Fruit fly (Drosophila melanogaster) whole organism, embryonic: ENCODE measurements around the gene CG4596.
A peak's percentile ranks its signal among the peaks of the same experiment; 100 is the strongest.

ENCODE experiments used
- CG10431 ChIP-seq: fragments of 200-800 bp; sonication (Bioruptor generic); optimal IDR thresholded peaks from 3 replicates; lab custom pipeline; 2018; ENCODE audit warnings: missing biosample characterization, mild to moderate bottlenecking, missing genetic modification characterization
- CG10959 ChIP-seq: fragments of 200-800 bp; sonication (Bioruptor generic); IDR thresholded peaks from 2 replicates; pipeline ENCODE4 v1.3.6; 2022; ENCODE audit warnings: missing biosample characterization, missing genetic modification characterization
- CG11695 ChIP-seq: fragments of 200-800 bp; sonication (Bioruptor generic); IDR thresholded peaks from 3 replicates; pipeline ENCODE4 v1.3.6; 2022; ENCODE audit warnings: missing biosample characterization, missing genetic modification characterization
- CG12219 ChIP-seq: fragments of 200-800 bp; sonication (Bioruptor generic); optimal IDR thresholded peaks from 3 replicates; lab custom pipeline; 2018; ENCODE audit warnings: missing biosample characterization, mild to moderate bottlenecking, missing genetic modification characterization
- CG1233 ChIP-seq: fragments of 200-800 bp; sonication (Bioruptor generic); optimal IDR thresholded peaks from 4 replicates; lab custom pipeline; 2018; ENCODE audit warnings: missing biosample characterization, mild to moderate bottlenecking, missing genetic modification characterization
- CG14710 ChIP-seq: fragments of 200-800 bp; sonication (Bioruptor generic); optimal IDR thresholded peaks from 3 replicates; lab custom pipeline; 2019; ENCODE audit warnings: missing biosample characterization, mild to moderate bottlenecking, missing genetic modification characterization, moderate library complexity
- CG15696 ChIP-seq: fragments of 200-800 bp; sonication (Bioruptor generic); optimal IDR thresholded peaks from 2 replicates; lab custom pipeline; 2019; ENCODE audit warnings: missing biosample characterization, mild to moderate bottlenecking, missing genetic modification characterization, moderate library complexity
- CG1602 ChIP-seq: fragments of 200-800 bp; sonication (Bioruptor generic); optimal IDR thresholded peaks from 3 replicates; lab custom pipeline; 2016; ENCODE audit warnings: missing biosample characterization, missing genetic modification characterization
- CG16779 ChIP-seq: fragments of 200-800 bp; sonication (Bioruptor generic); IDR thresholded peaks from 2 replicates; pipeline ENCODE4 v1.3.6; 2022; ENCODE audit warnings: missing biosample characterization, missing genetic modification characterization
- CG2202 ChIP-seq: fragments of 200-800 bp; sonication (Bioruptor generic); optimal IDR thresholded peaks from 2 replicates; lab custom pipeline; 2018; ENCODE audit warnings: missing biosample characterization, mild to moderate bottlenecking, missing genetic modification characterization
- CG2875 ChIP-seq: fragments of 200-800 bp; sonication (Bioruptor generic); optimal IDR thresholded peaks from 2 replicates; lab custom pipeline; 2017; ENCODE audit warnings: missing biosample characterization, mild to moderate bottlenecking, missing genetic modification characterization, missing genetic modification reagents
- CG31365 ChIP-seq: fragments of 200-800 bp; sonication (Bioruptor generic); optimal IDR thresholded peaks from 2 replicates; lab custom pipeline; 2018; ENCODE audit warnings: missing biosample characterization, mild to moderate bottlenecking, missing genetic modification characterization
- CG3726 ChIP-seq: fragments of 200-800 bp; sonication (Bioruptor generic); IDR thresholded peaks from 3 replicates; pipeline ENCODE4, ENCODE4 v1.3.6; 2022; ENCODE audit warnings: missing biosample characterization, missing genetic modification characterization
- CG43689 ChIP-seq: fragments of 200-800 bp; sonication (Bioruptor generic); IDR thresholded peaks from 2 replicates; pipeline ENCODE4 v1.3.6; 2022; ENCODE audit warnings: missing biosample characterization, missing genetic modification characterization
- CG4707 ChIP-seq: fragments of 200-800 bp; sonication (Bioruptor generic); optimal IDR thresholded peaks from 2 replicates; lab custom pipeline; 2018; ENCODE audit warnings: missing biosample characterization, mild to moderate bottlenecking, missing genetic modification characterization, moderate library complexity
- CG4820 ChIP-seq: fragments of 200-800 bp; sonication (Bioruptor generic); optimal IDR thresholded peaks from 3 replicates; lab custom pipeline; 2016; ENCODE audit warnings: missing biosample characterization, missing genetic modification characterization
- CG4854 ChIP-seq: fragments of 200-800 bp; sonication (Bioruptor generic); optimal IDR thresholded peaks from 2 replicates; lab custom pipeline; 2016; ENCODE audit warnings: missing biosample characterization, missing genetic modification characterization, inconsistent platforms
- CG6689 ChIP-seq: fragments of 200-800 bp; sonication (Bioruptor generic); IDR thresholded peaks from 2 replicates; pipeline ENCODE4 v1.3.6; 2022; ENCODE audit warnings: missing biosample characterization, missing genetic modification characterization
- CG8359 ChIP-seq: fragments of 200-800 bp; sonication (Bioruptor generic); optimal IDR thresholded peaks from 2 replicates; lab custom pipeline; 2017; ENCODE audit warnings: missing biosample characterization, mild to moderate bottlenecking, missing genetic modification characterization, borderline replicate concordance
- CG9797 ChIP-seq: fragments of 200-800 bp; sonication (Bioruptor generic); optimal IDR thresholded peaks from 3 replicates; lab custom pipeline; 2018; ENCODE audit warnings: missing biosample characterization, mild to moderate bottlenecking, missing genetic modification characterization
- CG9817 ChIP-seq: fragments of 200-800 bp; sonication (Bioruptor generic); optimal IDR thresholded peaks from 2 replicates; lab custom pipeline; 2018; ENCODE audit warnings: missing biosample characterization, mild to moderate bottlenecking, missing genetic modification characterization, moderate library complexity
- D19A ChIP-seq: fragments of 200-800 bp; optimal IDR thresholded peaks from 3 replicates; lab custom pipeline; 2019; ENCODE audit warnings: missing biosample characterization, mild to moderate bottlenecking, missing genetic modification characterization, moderate library complexity
- D19B ChIP-seq: fragments of 200-800 bp; sonication (Bioruptor generic); optimal IDR thresholded peaks from 2 replicates; lab custom pipeline; 2017; ENCODE audit warnings: missing biosample characterization, mild to moderate bottlenecking, missing genetic modification characterization
- Deaf1 ChIP-seq: fragments of 200-800 bp; optimal IDR thresholded peaks from 3 replicates; lab custom pipeline; 2019; ENCODE audit warnings: missing biosample characterization, mild to moderate bottlenecking, missing genetic modification characterization, moderate library complexity
- GATAe ChIP-seq: fragments of 200-800 bp; sonication (Bioruptor generic); conservative IDR thresholded peaks from 2 replicates; pipeline ENCODE4 v1.3.6; 2022; ENCODE audit warnings: missing biosample characterization, missing genetic modification characterization
- Gsc ChIP-seq: fragments of 200-800 bp; sonication (Bioruptor generic); IDR thresholded peaks from 2 replicates; pipeline ENCODE4 v1.3.6; 2022; ENCODE audit warnings: missing biosample characterization, missing genetic modification characterization
- Hey ChIP-seq: fragments of 200-800 bp; sonication (Bioruptor generic); optimal IDR thresholded peaks from 3 replicates; lab custom pipeline; 2018; ENCODE audit warnings: missing biosample characterization, mild to moderate bottlenecking, missing genetic modification characterization
- Hr78 ChIP-seq, 2 experiments: fragments of 200-800 bp in 1 of 2; fragments of >200 bp in 1 of 2; sonication (Bioruptor generic) in 1 of 2; optimal IDR thresholded peaks; 2 replicates each; lab custom pipeline; 2017 to 2019; ENCODE audit warnings: missing biosample characterization in 2 of 2, missing genetic modification characterization in 2 of 2, mild to moderate bottlenecking in 1 of 2, moderate library complexity in 1 of 2
- NC2β ChIP-seq: fragments of 200-800 bp; sonication (Bioruptor generic); optimal IDR thresholded peaks from 2 replicates; lab custom pipeline; 2016; ENCODE audit warnings: missing biosample characterization, missing genetic modification characterization
- Ravus ChIP-seq: fragments of 200-800 bp; sonication (Bioruptor generic); IDR thresholded peaks from 2 replicates; pipeline ENCODE4 v1.3.6; 2022; ENCODE audit warnings: missing biosample characterization, missing genetic modification characterization
- ab ChIP-seq: fragments of 200-800 bp; sonication (Bioruptor generic); optimal IDR thresholded peaks from 2 replicates; lab custom pipeline; 2016; ENCODE audit warnings: missing biosample characterization, missing genetic modification characterization
- abd-A ChIP-seq: fragments of 200-800 bp; sonication (Bioruptor generic); optimal IDR thresholded peaks from 3 replicates; lab custom pipeline; 2019; ENCODE audit warnings: missing biosample characterization, mild to moderate bottlenecking, missing genetic modification characterization, moderate library complexity
- al ChIP-seq: fragments of 200-800 bp; sonication (Bioruptor generic); IDR thresholded peaks from 2 replicates; pipeline ENCODE4 v1.3.6; 2022; ENCODE audit warnings: missing biosample characterization, missing genetic modification characterization
- bcd ChIP-seq: fragments of 200-800 bp; sonication (Bioruptor generic); optimal IDR thresholded peaks from 2 replicates; lab custom pipeline; 2017; ENCODE audit warnings: missing biosample characterization, mild to moderate bottlenecking, missing genetic modification characterization
- cas ChIP-seq: fragments of 200-800 bp; sonication (Bioruptor generic); IDR thresholded peaks from 2 replicates; pipeline ENCODE4 v1.3.6; 2022; ENCODE audit warnings: missing biosample characterization, missing genetic modification characterization
- dati ChIP-seq: fragments of 200-800 bp; sonication (Bioruptor generic); IDR thresholded peaks from 2 replicates; pipeline ENCODE4 v1.3.6; 2022; ENCODE audit warnings: missing biosample characterization, missing genetic modification characterization
- disco-r ChIP-seq: fragments of 200-800 bp; sonication (Bioruptor generic); optimal IDR thresholded peaks from 2 replicates; lab custom pipeline; 2016; ENCODE audit warnings: missing biosample characterization, missing genetic modification characterization
- en ChIP-seq: fragments of 200-800 bp; sonication (Bioruptor generic); optimal IDR thresholded peaks from 2 replicates; lab custom pipeline; 2016; ENCODE audit warnings: missing biosample characterization, missing genetic modification characterization
- grau ChIP-seq: fragments of 200-800 bp; optimal IDR thresholded peaks from 3 replicates; lab custom pipeline; 2019; ENCODE audit warnings: missing biosample characterization, mild to moderate bottlenecking, missing genetic modification characterization, moderate library complexity
- jigr1 ChIP-seq: fragments of 200-800 bp; sonication (Bioruptor generic); IDR thresholded peaks from 3 replicates; pipeline ENCODE4 v1.3.6; 2022; ENCODE audit warnings: missing biosample characterization, missing genetic modification characterization
- kay ChIP-seq: fragments of 200-800 bp; sonication (Bioruptor generic); optimal IDR thresholded peaks from 2 replicates; lab custom pipeline; 2016; ENCODE audit warnings: missing biosample characterization, missing genetic modification characterization
- lola ChIP-seq, 3 experiments: fragments of >200 bp in 2 of 3; fragments of 200-800 bp in 1 of 3; sonication (Bioruptor generic) in 1 of 3; optimal IDR thresholded peaks; 2 replicates each; lab custom pipeline; 2017 to 2019; ENCODE audit warnings: missing biosample characterization in 3 of 3, missing genetic modification characterization in 3 of 3, mild to moderate bottlenecking in 1 of 3, moderate library complexity in 1 of 3
- pho ChIP-seq: fragments of 200-800 bp; sonication (Bioruptor generic); optimal IDR thresholded peaks from 2 replicates; lab custom pipeline; 2016; ENCODE audit warnings: missing biosample characterization, missing genetic modification characterization
- pzg ChIP-seq: fragments of 200-800 bp; sonication (Bioruptor generic); optimal IDR thresholded peaks from 3 replicates; lab custom pipeline; 2018; ENCODE audit warnings: missing biosample characterization, mild to moderate bottlenecking, missing genetic modification characterization, moderate library complexity
- scrt ChIP-seq: fragments of 200-800 bp; sonication (Bioruptor generic); optimal IDR thresholded peaks from 2 replicates; lab custom pipeline; 2018; ENCODE audit warnings: missing biosample characterization, mild to moderate bottlenecking, missing genetic modification characterization, moderate library complexity
- sqz ChIP-seq: fragments of 200-800 bp; sonication (Bioruptor generic); optimal IDR thresholded peaks from 3 replicates; lab custom pipeline; 2018; ENCODE audit warnings: missing biosample characterization, mild to moderate bottlenecking, missing genetic modification characterization
- sr ChIP-seq: fragments of 200-800 bp; sonication (Bioruptor generic); IDR thresholded peaks from 3 replicates; pipeline ENCODE4 v1.3.6; 2022; ENCODE audit warnings: missing biosample characterization, missing genetic modification characterization
- stc ChIP-seq: fragments of 200-800 bp; sonication (Bioruptor generic); IDR thresholded peaks from 2 replicates; pipeline ENCODE4 v1.3.6; 2022; ENCODE audit warnings: missing biosample characterization, missing genetic modification characterization
- trem ChIP-seq: fragments of 200-800 bp; optimal IDR thresholded peaks from 3 replicates; lab custom pipeline; 2019; ENCODE audit warnings: missing biosample characterization, mild to moderate bottlenecking, missing genetic modification characterization, moderate library complexity
- usp ChIP-seq: fragments of >200 bp; optimal IDR thresholded peaks from 2 replicates; lab custom pipeline; 2017; ENCODE audit warnings: missing biosample characterization, missing genetic modification characterization

The CG4596 gene

DNA sequence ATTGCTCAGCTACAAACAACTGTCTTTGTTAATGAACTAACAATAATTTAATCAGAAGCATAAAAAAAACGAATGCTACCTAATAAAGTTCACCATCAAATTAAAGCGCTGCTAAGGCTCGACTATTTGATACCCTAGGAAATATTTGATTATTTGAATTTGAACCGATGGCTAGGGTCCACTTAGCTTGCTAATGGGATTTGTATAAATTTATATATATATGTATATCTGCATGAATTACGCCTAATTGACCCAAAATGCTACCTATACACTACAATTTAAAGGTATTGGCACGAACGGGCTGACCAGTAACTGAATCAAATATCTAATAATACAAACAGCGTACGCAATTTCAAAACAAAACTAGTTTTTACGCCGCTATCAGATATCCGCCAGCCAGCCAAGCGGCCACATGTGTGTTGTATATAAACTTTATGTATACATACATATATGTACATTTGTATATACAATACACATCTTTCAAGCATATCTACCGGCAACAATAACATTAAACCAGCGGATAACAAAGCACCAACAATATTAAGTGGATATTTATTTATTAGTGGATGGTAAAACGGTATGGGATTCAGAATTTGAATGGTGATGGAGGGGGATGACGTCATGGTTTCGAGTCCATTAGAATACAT is 11.3 kb downstream of the CG4596 start (continued):
- TF ChIP-seq scrt (GFP tag; lab: Kevin White, UChicago) = peak; percentile 53
- no peak for TF ChIP-seq CG2202 (tag; lab: Kevin White, UChicago)
- TF ChIP-seq CG12219 (GFP tag; lab: Kevin White, UChicago) = peak; percentile 51
- TF ChIP-seq CG16779 (GFP tag; lab: Robert Waterston, UW) = peak; percentile 82
- peak; percentile 69 for TF ChIP-seq CG9817 (tag; lab: Kevin White, UChicago)
- no peak for TF ChIP-seq CG8359 (GFP tag; lab: Kevin White, UChicago)
- TF ChIP-seq CG14710 (tag; lab: Kevin White, UChicago) = peak; percentile 15
- TF ChIP-seq stc (GFP tag; lab: Robert Waterston, UW) = peak; percentile 84
- TF ChIP-seq CG10431 (GFP tag; lab: Kevin White, UChicago) = no peak
- TF ChIP-seq CG6689 = peak; percentile 80
- TF ChIP-seq abd-A (tag; lab: Kevin White, UChicago) = peak; percentile 82
- peak; percentile 75 for TF ChIP-seq grau
- TF ChIP-seq sqz (GFP tag; lab: Kevin White, UChicago) = peak; percentile 22
- no peak for TF ChIP-seq CG9797
- TF ChIP-seq CG4854 = peak; percentile 31
- TF ChIP-seq CG3726 (GFP tag; lab: Robert Waterston, UW) = peak; percentile 63; the same call in 1 of the 3 replicates
- TF ChIP-seq Deaf1 (tag; lab: Kevin White, UChicago) = peak; percentile 46
- peak; percentile 65 for TF ChIP-seq cas (GFP tag; lab: Robert Waterston, UW)
- TF ChIP-seq pzg (GFP tag; lab: Kevin White, UChicago) = no peak
- TF ChIP-seq CG1602 (GFP tag; lab: Kevin White, UChicago) = peak; percentile 19
- TF ChIP-seq CG10959 = no peak
- no peak for TF ChIP-seq pho (GFP tag; lab: Kevin White, UChicago)
- TF ChIP-seq lola (GFP tag; optimal IDR thresholded peaks at IDR 0.05; lab: Kevin White, UChicago) = no peak
- TF ChIP-seq Hr78 (GFP tag; optimal IDR thresholded peaks at IDR 0.05; lab: Kevin White, UChicago) = peak in 1 of 2 experiments; percentile 21
- peak; percentile 12; the same call in 1 of the 2 replicates for TF ChIP-seq GATAe (GFP tag; lab: Robert Waterston, UW)
- TF ChIP-seq bcd = peak; percentile 80
- TF ChIP-seq usp = no peak
- TF ChIP-seq CG11695 = peak; percentile 84
- TF ChIP-seq CG43689 = peak; percentile 60
- 0 out of 3 replicates have a peak, but pooled peaks have one; percentile 12 for TF ChIP-seq sr (GFP tag; lab: Robert Waterston, UW)
- peak; percentile 98 for TF ChIP-seq D19B
- TF ChIP-seq Hey (tag; lab: Kevin White, UChicago) = no peak
- peak; percentile 60 for TF ChIP-seq CG4820 (GFP tag; lab: Kevin White, UChicago)
- TF ChIP-seq CG15696 (tag; lab: Kevin White, UChicago) = peak; percentile 39
- peak; percentile 82 for TF ChIP-seq D19A
- TF ChIP-seq en (GFP tag; lab: Kevin White, UChicago) = no peak
- TF ChIP-seq ab (GFP tag; lab: Kevin White, UChicago) = no peak
- peak; percentile 69 for TF ChIP-seq CG1233 (GFP tag; lab: Kevin White, UChicago)
- TF ChIP-seq CG4707 = no peak
- no peak for TF ChIP-seq NC2β (GFP tag; lab: Kevin White, UChicago)
- peak; percentile 9; the same call in 1 of the 2 replicates for TF ChIP-seq Gsc
- TF ChIP-seq disco-r (GFP tag; lab: Kevin White, UChicago) = no peak
- peak; percentile 63 for TF ChIP-seq jigr1 (GFP tag; lab: Robert Waterston, UW)
- TF ChIP-seq trem (tag; lab: Kevin White, UChicago) = no peak
- TF ChIP-seq CG2875 (GFP tag; lab: Kevin White, UChicago) = peak; percentile 35
- no peak for TF ChIP-seq CG31365 (tag; lab: Kevin White, UChicago)
- TF ChIP-seq Ravus (GFP tag; lab: Robert Waterston, UW) = peak; percentile 57
- no peak for TF ChIP-seq kay (GFP tag; lab: Kevin White, UChicago)
- peak; percentile 62; the same call in 1 of the 2 replicates for TF ChIP-seq dati
- TF ChIP-seq al (GFP tag; lab: Robert Waterston, UW) = peak; percentile 82
